Worm (Caenorhabditis elegans): ENCODE data around the gene gcn-1.

The gcn-1 gene

ce11 chrIII:2151480-2151995 is at the start of gene gcn-1:
gcn-1 (plus strand) TSS chrIII:2151945.
- TF ChIP-seq F13H6.1 (tag; optimal IDR thresholded peaks at IDR 0.05) (peak; percentile 61), unc-55 (GFP tag; optimal IDR thresholded peaks at IDR 0.05) (peak; percentile 79), ztf-1 (GFP tag; conservative IDR thresholded peaks at IDR 0.05) (no peak), nhr-11 (tag; optimal IDR thresholded peaks at IDR 0.05) (no peak), Y55F3AM.14 (GFP tag; optimal IDR thresholded peaks at IDR 0.05) (no peak), ama-1 (optimal IDR thresholded peaks at IDR 0.05) (no peak), mbf-1 (tag; optimal IDR thresholded peaks at IDR 0.05) (no peak), nhr-6 (tag; optimal IDR thresholded peaks at IDR 0.05) (no peak), skn-1 (tag; optimal IDR thresholded peaks at IDR 0.05) (no peak), lsy-2 (tag; optimal IDR thresholded peaks at IDR 0.05) (peak; percentile 68 to 91), crh-2 (tag; optimal IDR thresholded peaks at IDR 0.05) (peak; percentile 56), lin-13 (GFP tag; optimal IDR thresholded peaks at IDR 0.05) (peak; percentile 85), alr-1 (tag; optimal IDR thresholded peaks at IDR 0.05) (no peak), egl-27 (tag; optimal IDR thresholded peaks at IDR 0.05) (peak; percentile 38), unc-62 (GFP tag; optimal IDR thresholded peaks at IDR 0.05) (no peak), nhr-23 (tag; optimal IDR thresholded peaks at IDR 0.05) (no peak), snpc-4 (tag; optimal IDR thresholded peaks at IDR 0.05) (peak; percentile 31), ceh-82 (tag; optimal IDR thresholded peaks at IDR 0.05) (no peak), fos-1 (tag; optimal IDR thresholded peaks at IDR 0.05) (peak; percentile 12), nhr-25 (tag; optimal IDR thresholded peaks at IDR 0.05) (peak; percentile 59), C34F6.9 (tag; optimal IDR thresholded peaks at IDR 0.05) (peak; percentile 67), R02D3.7 (tag; optimal IDR thresholded peaks at IDR 0.05) (no peak), nhr-237 (tag; optimal IDR thresholded peaks at IDR 0.05) (no peak), ztf-11 (tag; optimal IDR thresholded peaks at IDR 0.05) (no peak), sma-3 (GFP tag; optimal IDR thresholded peaks at IDR 0.05) (peak; percentile 75), zag-1 (tag; optimal IDR thresholded peaks at IDR 0.05) (no peak), sem-4 (tag; optimal IDR thresholded peaks at IDR 0.05) (peak; percentile 25), ztf-4 (tag; optimal IDR thresholded peaks at IDR 0.05) (peak; percentile 7), dmd-4 (tag; optimal IDR thresholded peaks at IDR 0.05) (no peak), elt-3 (tag; optimal IDR thresholded peaks at IDR 0.05) (no peak), ZK546.5 (tag; optimal IDR thresholded peaks at IDR 0.05) (no peak), mdl-1 (tag; optimal IDR thresholded peaks at IDR 0.05) (no peak), aly-2 (tag; optimal IDR thresholded peaks at IDR 0.05) (no peak), nhr-21 (tag; optimal IDR thresholded peaks at IDR 0.05) (peak; percentile 53), nhr-12 (tag; optimal IDR thresholded peaks at IDR 0.05) (no peak), sma-9 (GFP tag; optimal IDR thresholded peaks at IDR 0.05) (no peak), sma-9 (tag; optimal IDR thresholded peaks at IDR 0.05) (no peak), lin-39 (tag; optimal IDR thresholded peaks at IDR 0.05) (no peak), unc-39 (tag; optimal IDR thresholded peaks at IDR 0.05) (no peak), lin-11 (tag; optimal IDR thresholded peaks at IDR 0.05) (peak; percentile 56), blmp-1 (tag; optimal IDR thresholded peaks at IDR 0.05; ENCODE audit: insufficient read depth) (no peak), nhr-129 (tag; optimal IDR thresholded peaks at IDR 0.05) (peak; percentile 11), peb-1 (tag; optimal IDR thresholded peaks at IDR 0.05) (no peak), nhr-77 (tag; optimal IDR thresholded peaks at IDR 0.05) (no peak), mab-5 (tag; optimal IDR thresholded peaks at IDR 0.05) (peak; percentile 7), ceh-16 (tag; optimal IDR thresholded peaks at IDR 0.05) (no peak), gmeb-1 (tag; optimal IDR thresholded peaks at IDR 0.05) (peak; percentile 99), elt-1 (tag; optimal IDR thresholded peaks at IDR 0.05) (no peak), nhr-10 (tag; optimal IDR thresholded peaks at IDR 0.05) (no peak)

Data from whole organism, L2 larva.